Worm (Caenorhabditis elegans) whole organism, L4 larva: ENCODE data around the gene fbxa-131.

Source experiments
- ZK546.5 ChIP-seq, 2 experiments: sonication (generic microtip); optimal IDR thresholded peaks; 2 replicates each; lab custom pipeline; 2017; ENCODE audit warnings: missing biosample characterization in 2 of 2, missing genetic modification characterization in 2 of 2
- hlh-30 ChIP-seq: sonication (generic microtip); optimal IDR thresholded peaks from 2 replicates; lab custom pipeline; 2017; ENCODE audit warnings: antibody characterized with exemption, mild to moderate bottlenecking, missing genetic modification characterization, missing compliant biosample characterization; ENCODE audit not compliant: insufficient read depth

DNA sequence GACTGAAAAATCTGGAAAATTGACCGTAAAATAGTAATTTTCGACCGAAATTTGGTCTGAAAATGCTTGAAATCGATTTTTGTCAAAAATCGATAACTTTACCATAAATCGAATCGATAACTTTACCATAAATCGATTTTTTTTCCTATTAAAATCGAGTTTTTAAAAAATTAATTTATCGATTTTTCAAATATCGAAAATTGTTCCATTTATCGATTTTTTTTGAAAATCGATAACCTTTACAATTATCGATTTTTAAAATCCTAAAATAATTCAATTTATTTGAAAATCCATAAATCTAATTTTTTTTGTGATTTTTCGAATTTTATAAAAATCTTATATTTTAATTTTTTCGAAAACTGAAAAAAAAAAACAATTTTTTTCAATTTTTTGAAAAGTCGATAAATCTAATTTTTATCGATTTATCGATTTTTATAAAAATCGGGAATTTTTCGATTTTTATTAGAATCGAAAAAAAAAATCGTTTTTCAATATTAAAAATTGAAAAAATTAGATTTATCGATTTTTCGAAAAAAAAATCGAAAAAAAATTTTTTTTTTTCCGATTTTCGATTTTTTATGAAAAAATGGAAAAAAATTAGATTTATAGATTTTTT lies 46.8 kb upstream of the fbxa-131 start:
- TF ChIP-seq ZK546.5 (tag; optimal IDR thresholded peaks at IDR 0.05; lab: Kevin White, UChicago) (no peak), hlh-30 (tag; lab: Kevin White, UChicago) (no peak)
